Fruit fly (Drosophila melanogaster) whole organism, embryonic: ENCODE results near the gene neb.
A peak's percentile ranks its signal among the peaks of the same experiment; 100 is the strongest.

Experiments used
- Antp ChIP-seq: fragments of 200-800 bp; sonication (Bioruptor generic); optimal IDR thresholded peaks from 3 replicates; lab custom pipeline; 2016; ENCODE audit warnings: missing biosample characterization, missing genetic modification characterization
- Awh ChIP-seq: fragments of 200-800 bp; sonication (Bioruptor generic); IDR thresholded peaks from 2 replicates; pipeline ENCODE4, ENCODE4 v1.3.6; 2022; ENCODE audit warnings: missing biosample characterization, missing genetic modification characterization
- B-H2 ChIP-seq: fragments of 200-800 bp; sonication (Bioruptor generic); optimal IDR thresholded peaks from 2 replicates; lab custom pipeline; 2018; ENCODE audit warnings: missing biosample characterization, mild to moderate bottlenecking, missing genetic modification characterization
- CG10274 ChIP-seq: fragments of 200-800 bp; sonication (Bioruptor generic); optimal IDR thresholded peaks from 3 replicates; lab custom pipeline; 2017; ENCODE audit warnings: missing biosample characterization, mild to moderate bottlenecking, missing genetic modification characterization
- CG11093 ChIP-seq: fragments of 200-800 bp; sonication (Bioruptor generic); IDR thresholded peaks from 3 replicates; pipeline ENCODE4 v1.3.6; 2022; ENCODE audit warnings: missing biosample characterization, missing genetic modification characterization
- CG11456 ChIP-seq: fragments of 200-800 bp; sonication (Bioruptor generic); IDR thresholded peaks from 3 replicates; pipeline ENCODE4 v1.3.6; 2022; ENCODE audit warnings: missing biosample characterization, missing genetic modification characterization
- CG17186 ChIP-seq: fragments of 200-800 bp; sonication (Bioruptor generic); optimal IDR thresholded peaks from 3 replicates; lab custom pipeline; 2017; ENCODE audit warnings: missing biosample characterization, missing genetic modification reagents, missing genetic modification characterization
- CG17568 ChIP-seq: fragments of 200-800 bp; sonication (Bioruptor generic); optimal IDR thresholded peaks from 2 replicates; lab custom pipeline; 2018; ENCODE audit warnings: missing biosample characterization, mild to moderate bottlenecking, missing genetic modification characterization, moderate library complexity
- CG1832 ChIP-seq: fragments of 200-800 bp; sonication (Bioruptor generic); optimal IDR thresholded peaks from 2 replicates; lab custom pipeline; 2017; ENCODE audit warnings: missing biosample characterization, mild to moderate bottlenecking, missing genetic modification characterization, inconsistent platforms
- CG32532 ChIP-seq: fragments of 200-800 bp; sonication (Bioruptor generic); IDR thresholded peaks from 2 replicates; pipeline ENCODE4 v1.3.6; 2022; ENCODE audit warnings: missing biosample characterization, missing genetic modification characterization
- CG43689 ChIP-seq: fragments of 200-800 bp; sonication (Bioruptor generic); IDR thresholded peaks from 2 replicates; pipeline ENCODE4 v1.3.6; 2022; ENCODE audit warnings: missing biosample characterization, missing genetic modification characterization
- CG4617 ChIP-seq: fragments of 200-800 bp; sonication (Bioruptor generic); optimal IDR thresholded peaks from 3 replicates; lab custom pipeline; 2016; ENCODE audit warnings: missing biosample characterization, missing genetic modification characterization, borderline replicate concordance
- CG4820 ChIP-seq: fragments of 200-800 bp; sonication (Bioruptor generic); optimal IDR thresholded peaks from 3 replicates; lab custom pipeline; 2016; ENCODE audit warnings: missing biosample characterization, missing genetic modification characterization
- CG6254 ChIP-seq: fragments of 200-800 bp; sonication (Bioruptor generic); optimal IDR thresholded peaks from 3 replicates; lab custom pipeline; 2017; ENCODE audit warnings: mild to moderate bottlenecking, missing biosample characterization, missing genetic modification reagents, missing genetic modification characterization
- CG6272 ChIP-seq: fragments of 200-800 bp; sonication (Bioruptor generic); IDR thresholded peaks from 2 replicates; pipeline ENCODE4 v1.3.6; 2022; ENCODE audit warnings: missing biosample characterization, missing genetic modification characterization
- CG6813 ChIP-seq: fragments of 200-800 bp; sonication (Bioruptor generic); optimal IDR thresholded peaks from 2 replicates; lab custom pipeline; 2017; ENCODE audit warnings: missing biosample characterization, missing genetic modification characterization, mild to moderate bottlenecking, moderate library complexity, missing genetic modification reagents
- CG7372 ChIP-seq: fragments of 200-800 bp; sonication (Bioruptor generic); IDR thresholded peaks from 2 replicates; pipeline ENCODE4 v1.3.6; 2022; ENCODE audit warnings: missing biosample characterization, missing genetic modification characterization
- CG8944 ChIP-seq: fragments of 200-800 bp; sonication (Bioruptor generic); optimal IDR thresholded peaks from 3 replicates; lab custom pipeline; 2016; ENCODE audit warnings: missing biosample characterization, missing genetic modification characterization
- CG9437 ChIP-seq: fragments of 200-800 bp; sonication (Bioruptor generic); optimal IDR thresholded peaks from 2 replicates; lab custom pipeline; 2018; ENCODE audit warnings: missing biosample characterization, mild to moderate bottlenecking, missing genetic modification characterization
- Dip3 ChIP-seq: fragments of 200-800 bp; sonication (Bioruptor generic); optimal IDR thresholded peaks from 3 replicates; lab custom pipeline; 2016; ENCODE audit warnings: missing biosample characterization, missing genetic modification characterization
- ERR ChIP-seq: fragments of 200-800 bp; sonication (Bioruptor generic); optimal IDR thresholded peaks from 2 replicates; lab custom pipeline; 2016; ENCODE audit warnings: missing biosample characterization, missing genetic modification characterization
- HmgD ChIP-seq: fragments of 200-800 bp; sonication (Bioruptor generic); optimal IDR thresholded peaks from 3 replicates; lab custom pipeline; 2016; ENCODE audit warnings: missing biosample characterization, missing genetic modification characterization
- HmgZ ChIP-seq: fragments of 200-800 bp; sonication (Bioruptor generic); optimal IDR thresholded peaks from 2 replicates; lab custom pipeline; 2018; ENCODE audit warnings: missing biosample characterization, mild to moderate bottlenecking, missing genetic modification characterization
- Jarid2 ChIP-seq: fragments of 200-800 bp; sonication (Bioruptor generic); optimal IDR thresholded peaks from 3 replicates; lab custom pipeline; 2017; ENCODE audit warnings: mild to moderate bottlenecking, missing biosample characterization, missing genetic modification reagents, missing genetic modification characterization
- Lhr ChIP-seq: fragments of 200-800 bp; sonication (Bioruptor generic); optimal IDR thresholded peaks from 3 replicates; lab custom pipeline; 2017; ENCODE audit warnings: mild to moderate bottlenecking, missing biosample characterization, missing genetic modification reagents, missing genetic modification characterization
- Lim3 ChIP-seq: fragments of 200-800 bp; sonication (Bioruptor generic); IDR thresholded peaks from 2 replicates; pipeline ENCODE4 v1.3.6; 2022; ENCODE audit warnings: missing biosample characterization, missing genetic modification characterization
- Meics ChIP-seq: fragments of 200-800 bp; sonication (Bioruptor generic); optimal IDR thresholded peaks from 2 replicates; lab custom pipeline; 2017; ENCODE audit warnings: missing biosample characterization, mild to moderate bottlenecking, missing genetic modification characterization
- NfI ChIP-seq: fragments of 200-800 bp; sonication (Bioruptor generic); optimal IDR thresholded peaks from 3 replicates; lab custom pipeline; 2018; ENCODE audit warnings: missing biosample characterization, mild to moderate bottlenecking, missing genetic modification characterization, moderate library complexity
- Ptx1 ChIP-seq: fragments of 200-800 bp; sonication (Bioruptor generic); IDR thresholded peaks from 2 replicates; pipeline ENCODE4 v1.3.6; 2022; ENCODE audit warnings: missing biosample characterization, missing genetic modification characterization
- Ravus ChIP-seq: fragments of 200-800 bp; sonication (Bioruptor generic); IDR thresholded peaks from 2 replicates; pipeline ENCODE4 v1.3.6; 2022; ENCODE audit warnings: missing biosample characterization, missing genetic modification characterization
- YL-1 ChIP-seq: fragments of 200-800 bp; sonication (Bioruptor generic); optimal IDR thresholded peaks from 3 replicates; lab custom pipeline; 2017; ENCODE audit warnings: missing biosample characterization, mild to moderate bottlenecking, missing genetic modification characterization
- ac ChIP-seq: fragments of 200-800 bp; sonication (Bioruptor generic); optimal IDR thresholded peaks from 3 replicates; lab custom pipeline; 2017; ENCODE audit warnings: missing biosample characterization, mild to moderate bottlenecking, missing genetic modification characterization
- ap ChIP-seq: fragments of 200-800 bp; sonication (Bioruptor generic); IDR thresholded peaks from 2 replicates; pipeline ENCODE4 v1.3.6; 2022; ENCODE audit warnings: missing biosample characterization, missing genetic modification characterization
- ase ChIP-seq: fragments of 200-800 bp; sonication (Bioruptor generic); IDR thresholded peaks from 3 replicates; pipeline ENCODE4 v1.3.6; 2022; ENCODE audit warnings: missing biosample characterization, missing genetic modification characterization
- bcd ChIP-seq: fragments of 200-800 bp; sonication (Bioruptor generic); optimal IDR thresholded peaks from 2 replicates; lab custom pipeline; 2017; ENCODE audit warnings: missing biosample characterization, mild to moderate bottlenecking, missing genetic modification characterization
- bsh ChIP-seq, 2 experiments: fragments of 200-800 bp; sonication (Bioruptor generic); optimal IDR thresholded peaks; 2 replicates each; lab custom pipeline; 2017 to 2018; ENCODE audit warnings: mild to moderate bottlenecking in 2 of 2, missing biosample characterization in 2 of 2, missing genetic modification characterization in 2 of 2, moderate library complexity in 1 of 2
- dm ChIP-seq: fragments of 200-800 bp; sonication (Bioruptor generic); optimal IDR thresholded peaks from 3 replicates; lab custom pipeline; 2016; ENCODE audit warnings: missing biosample characterization, missing genetic modification characterization
- dpn ChIP-seq, 2 experiments: fragments of 200-800 bp; sonication (Bioruptor generic); optimal IDR thresholded peaks; 3 replicates each; lab custom pipeline; 2016; ENCODE audit warnings: missing biosample characterization in 2 of 2, missing genetic modification characterization in 2 of 2
- eyg ChIP-seq: fragments of 200-800 bp; sonication (Bioruptor generic); optimal IDR thresholded peaks from 3 replicates; lab custom pipeline; 2016; ENCODE audit warnings: missing biosample characterization, missing genetic modification characterization
- fd3F ChIP-seq: fragments of 200-800 bp; sonication (Bioruptor generic); optimal IDR thresholded peaks from 2 replicates; lab custom pipeline; 2018; ENCODE audit warnings: missing biosample characterization, mild to moderate bottlenecking, missing genetic modification characterization, moderate library complexity
- gsb ChIP-seq: fragments of 200-800 bp; sonication (Bioruptor generic); IDR thresholded peaks from 2 replicates; pipeline ENCODE4 v1.3.6; 2022; ENCODE audit warnings: missing biosample characterization, missing genetic modification characterization
- knrl ChIP-seq: fragments of 200-800 bp; sonication (Bioruptor generic); IDR thresholded peaks from 3 replicates; pipeline ENCODE4 v1.3.6; 2022; ENCODE audit warnings: missing biosample characterization, missing genetic modification characterization; ENCODE audit not compliant: partially characterized antibody
- oc ChIP-seq: fragments of 200-800 bp; sonication (Bioruptor generic); optimal IDR thresholded peaks from 2 replicates; lab custom pipeline; 2018; ENCODE audit warnings: missing biosample characterization, mild to moderate bottlenecking, missing genetic modification characterization, moderate library complexity
- ranshi ChIP-seq: fragments of 200-800 bp; sonication (Bioruptor generic); IDR thresholded peaks from 2 replicates; pipeline ENCODE4 v1.3.6; 2022; ENCODE audit warnings: missing biosample characterization, missing genetic modification characterization
- row ChIP-seq: fragments of 200-800 bp; sonication (Bioruptor generic); IDR thresholded peaks from 3 replicates; pipeline ENCODE4 v1.3.6; 2022; ENCODE audit warnings: missing biosample characterization, missing genetic modification characterization
- sima ChIP-seq: fragments of 200-800 bp; sonication (Bioruptor generic); optimal IDR thresholded peaks from 2 replicates; lab custom pipeline; 2016; ENCODE audit warnings: missing biosample characterization, missing genetic modification characterization
- slbo ChIP-seq: fragments of 200-800 bp; sonication (Bioruptor generic); IDR thresholded peaks from 2 replicates; pipeline ENCODE4 v1.3.6; 2022; ENCODE audit warnings: missing biosample characterization, missing genetic modification characterization
- so ChIP-seq: fragments of 200-800 bp; sonication (Bioruptor generic); IDR thresholded peaks from 3 replicates; pipeline ENCODE4 v1.3.6; 2022; ENCODE audit warnings: missing biosample characterization, missing genetic modification characterization
- zen ChIP-seq: fragments of 200-800 bp; sonication (Bioruptor generic); optimal IDR thresholded peaks from 3 replicates; lab custom pipeline; 2018; ENCODE audit warnings: missing biosample characterization, mild to moderate bottlenecking, missing genetic modification characterization, moderate library complexity

neb gene

DNA sequence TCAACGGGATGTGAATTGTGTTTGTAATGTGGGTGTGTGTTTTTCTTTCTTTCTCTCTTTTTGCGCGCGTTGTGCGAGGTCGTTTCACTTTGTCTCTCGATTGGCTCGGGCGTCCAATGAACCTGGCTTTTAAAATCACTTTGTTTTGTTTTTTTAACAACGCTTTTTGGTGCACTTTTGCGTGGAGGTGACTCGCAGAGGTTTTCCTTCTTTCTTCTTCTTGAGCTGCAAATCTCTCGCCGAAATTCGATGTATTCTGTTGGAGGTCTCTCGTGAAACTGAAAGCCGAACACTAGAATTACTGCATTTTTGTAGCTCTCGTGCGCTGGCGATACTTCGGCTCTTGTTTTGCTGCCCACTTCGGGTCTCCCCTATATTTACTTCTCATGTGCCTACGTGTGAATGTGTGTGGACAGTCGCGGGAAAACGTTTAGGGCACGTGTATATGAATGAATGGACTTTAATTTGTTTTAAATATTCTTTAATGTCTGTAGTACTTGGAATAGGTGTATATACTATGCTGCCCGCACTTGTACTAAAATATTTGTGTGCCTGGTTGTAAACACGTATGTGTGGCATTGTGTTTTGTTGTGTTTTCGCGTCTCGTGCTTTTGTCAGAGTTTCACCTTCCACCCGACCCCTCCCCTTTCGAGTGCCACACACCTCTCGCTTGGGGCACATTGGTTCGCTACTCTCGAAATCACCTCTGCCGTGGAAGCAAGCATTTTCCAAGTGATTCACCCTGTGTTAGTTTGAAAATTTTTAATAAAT is 9.4 kb downstream of the neb start, which contains the start of gene fok (continued):
- TF ChIP-seq CG7372 (GFP tag; lab: Robert Waterston, UW) (peak; percentile 92), Ptx1 (GFP tag; lab: Robert Waterston, UW) (peak; percentile 97), CG6254 (peak; percentile 93), ERR (GFP tag; lab: Kevin White, UChicago) (peak; percentile 93), slbo (GFP tag; lab: Robert Waterston, UW) (peak; percentile 94), YL-1 (GFP tag; lab: Kevin White, UChicago) (peak; percentile 92), fd3F (GFP tag; lab: Kevin White, UChicago) (peak; percentile 93), HmgZ (tag; lab: Kevin White, UChicago) (peak; percentile 98), zen (tag; lab: Kevin White, UChicago) (peak; percentile 92), CG17568 (GFP tag; lab: Kevin White, UChicago) (peak; percentile 94), CG4617 (peak; percentile 79), Lim3 (GFP tag; lab: Robert Waterston, UW) (peak; percentile 66; the same call in 1 of the 2 replicates), CG43689 (peak; percentile 86), ac (GFP tag; lab: Kevin White, UChicago) (peak; percentile 89), knrl (GFP tag; lab: Robert Waterston, UW) (peak; percentile 33; the same call in 1 of the 3 replicates), so (GFP tag; lab: Robert Waterston, UW) (peak; percentile 96), sima (GFP tag; lab: Kevin White, UChicago) (peak; percentile 73), NfI (GFP tag; lab: Kevin White, UChicago) (peak; percentile 96), Jarid2 (GFP tag; lab: Kevin White, UChicago) (peak; percentile 82), CG32532 (peak; percentile 95), CG6813 (GFP tag; lab: Kevin White, UChicago) (peak; percentile 94), ap (GFP tag; lab: Robert Waterston, UW) (peak; percentile 84), oc (tag; lab: Kevin White, UChicago) (peak; percentile 94), CG1832 (GFP tag; lab: Kevin White, UChicago) (no peak), bcd (GFP tag; lab: Kevin White, UChicago) (peak; percentile 96), ase (GFP tag; lab: Robert Waterston, UW) (peak; percentile 87), CG17186 (GFP tag; lab: Kevin White, UChicago) (peak; percentile 66), CG9437 (GFP tag; lab: Kevin White, UChicago) (peak; percentile 91), CG10274 (GFP tag; lab: Kevin White, UChicago) (peak; percentile 89), gsb (GFP tag; lab: Robert Waterston, UW) (peak; percentile 90), CG11093 (peak; percentile 88), Antp (peak; percentile 93), Ravus (GFP tag; lab: Robert Waterston, UW) (peak; percentile 78), HmgD (GFP tag; lab: Kevin White, UChicago) (peak; percentile 70), dpn (GFP tag; optimal IDR thresholded peaks at IDR 0.05; lab: Kevin White, UChicago) (peak; percentile 95 to 96), B-H2 (GFP tag; lab: Kevin White, UChicago) (peak; percentile 97), dm (GFP tag; lab: Kevin White, UChicago) (peak; percentile 88), Awh (peak; percentile 94), CG4820 (GFP tag; lab: Kevin White, UChicago) (peak; percentile 93), CG6272 (peak; percentile 89), CG11456 (GFP tag; lab: Robert Waterston, UW) (peak; percentile 99), ranshi (GFP tag; lab: Robert Waterston, UW) (peak; percentile 94), Lhr (peak; percentile 87), bsh (GFP tag; optimal IDR thresholded peaks at IDR 0.05; lab: Kevin White, UChicago) (peak; percentile 94 to 96), row (GFP tag; lab: Robert Waterston, UW) (peak; percentile 99), CG8944 (peak; percentile 89), Dip3 (GFP tag; lab: Kevin White, UChicago) (peak; percentile 92), Meics (peak; percentile 95), eyg (GFP tag; lab: Kevin White, UChicago) (peak; percentile 93)
